Worm (Caenorhabditis elegans) whole organism, mixed stage, embryonic: ENCODE data around the gene daf-5.

ENCODE experiments used
- M03D4.4 ChIP-seq: sonication (generic microtip); optimal IDR thresholded peaks from 2 replicates; lab custom pipeline; 2017; ENCODE audit warnings: mild to moderate bottlenecking, missing genetic modification characterization, missing compliant biosample characterization
- bed-3 ChIP-seq: fragments of 200-800 bp; sonication (Bioruptor generic); optimal IDR thresholded peaks from 3 replicates; lab custom pipeline; 2018; ENCODE audit warnings: mild to moderate bottlenecking, missing genetic modification characterization, moderate library complexity, missing compliant biosample characterization
- blmp-1 ChIP-seq: fragments of 150-350 bp; optimal IDR thresholded peaks from 2 replicates; lab custom pipeline; 2014; ENCODE audit warnings: missing biosample characterization, missing genetic modification characterization
- ceh-39 ChIP-seq: fragments of 150-350 bp; optimal IDR thresholded peaks from 2 replicates; lab custom pipeline; 2014; ENCODE audit warnings: missing biosample characterization, missing genetic modification characterization
- ceh-43 ChIP-seq: fragments of 200-800 bp; sonication (Bioruptor generic); optimal IDR thresholded peaks from 2 replicates; lab custom pipeline; 2018; ENCODE audit warnings: mild to moderate bottlenecking, missing genetic modification characterization, moderate library complexity, missing compliant biosample characterization
- ceh-83 ChIP-seq: fragments of 200-800 bp; sonication (Bioruptor generic); optimal IDR thresholded peaks from 2 replicates; lab custom pipeline; 2018; ENCODE audit warnings: mild to moderate bottlenecking, missing genetic modification characterization, missing compliant biosample characterization
- ces-1 ChIP-seq: fragments of 150-350 bp; optimal IDR thresholded peaks from 2 replicates; lab custom pipeline; 2014; ENCODE audit warnings: missing biosample characterization, missing genetic modification reagents, missing genetic modification characterization
- cnd-1 ChIP-seq: fragments of 200-800 bp; sonication (Bioruptor generic); optimal IDR thresholded peaks from 2 replicates; lab custom pipeline; 2018; ENCODE audit warnings: mild to moderate bottlenecking, missing genetic modification characterization, missing compliant biosample characterization
- drap-1 ChIP-seq: fragments of 200-800 bp; sonication (Bioruptor generic); optimal IDR thresholded peaks from 3 replicates; lab custom pipeline; 2018; ENCODE audit warnings: mild to moderate bottlenecking, missing genetic modification characterization, missing compliant biosample characterization
- elt-1 ChIP-seq: sonication (generic microtip); optimal IDR thresholded peaks from 2 replicates; lab custom pipeline; 2017; ENCODE audit warnings: missing genetic modification characterization, mild to moderate bottlenecking, missing compliant biosample characterization, antibody characterized with exemption, moderate library complexity, borderline replicate concordance; ENCODE audit not compliant: insufficient read depth
- elt-3 ChIP-seq: fragments of 150-350 bp; optimal IDR thresholded peaks from 2 replicates; lab custom pipeline; 2014; ENCODE audit warnings: missing biosample characterization, missing genetic modification characterization
- flh-1 ChIP-seq: fragments of 200-800 bp; sonication (Bioruptor generic); optimal IDR thresholded peaks from 2 replicates; lab custom pipeline; 2018; ENCODE audit warnings: mild to moderate bottlenecking, missing genetic modification characterization, moderate library complexity, missing compliant biosample characterization
- ham-2 ChIP-seq: fragments of 200-800 bp; sonication (Bioruptor generic); optimal IDR thresholded peaks from 2 replicates; lab custom pipeline; 2018; ENCODE audit warnings: mild to moderate bottlenecking, missing genetic modification characterization, missing compliant biosample characterization
- hlh-1 ChIP-seq: fragments of 150-350 bp; optimal IDR thresholded peaks from 2 replicates; lab custom pipeline; 2014; ENCODE audit warnings: missing biosample characterization, missing genetic modification reagents, missing genetic modification characterization
- lin-13 ChIP-seq: fragments of 150-350 bp; optimal IDR thresholded peaks from 2 replicates; lab custom pipeline; 2014; ENCODE audit warnings: missing biosample characterization, missing genetic modification characterization
- lin-32 ChIP-seq: fragments of 200-800 bp; sonication (Bioruptor generic); optimal IDR thresholded peaks from 2 replicates; lab custom pipeline; 2018; ENCODE audit warnings: mild to moderate bottlenecking, missing genetic modification characterization, missing compliant biosample characterization
- lsy-2 ChIP-seq: fragments of 150-350 bp; optimal IDR thresholded peaks from 2 replicates; lab custom pipeline; 2014; ENCODE audit warnings: missing biosample characterization, missing genetic modification characterization
- mab-5 ChIP-seq: fragments of 150-350 bp; optimal IDR thresholded peaks from 2 replicates; lab custom pipeline; 2014; ENCODE audit warnings: missing biosample characterization, missing genetic modification characterization
- mep-1 ChIP-seq: fragments of 150-350 bp; optimal IDR thresholded peaks from 2 replicates; lab custom pipeline; 2017; ENCODE audit warnings: missing biosample characterization, missing genetic modification reagents, missing genetic modification characterization, inconsistent platforms
- mls-2 ChIP-seq: sonication (generic microtip); optimal IDR thresholded peaks from 2 replicates; lab custom pipeline; 2016; ENCODE audit warnings: mild to moderate bottlenecking, missing genetic modification characterization, moderate library complexity, missing compliant biosample characterization
- nhr-12 ChIP-seq: fragments of 150-350 bp; optimal IDR thresholded peaks from 2 replicates; lab custom pipeline; 2014; ENCODE audit warnings: missing biosample characterization, missing genetic modification characterization
- nhr-2 ChIP-seq: fragments of 150-350 bp; optimal IDR thresholded peaks from 2 replicates; lab custom pipeline; 2014; ENCODE audit warnings: missing biosample characterization, missing genetic modification characterization
- nhr-237 ChIP-seq: fragments of 150-350 bp; optimal IDR thresholded peaks from 2 replicates; lab custom pipeline; 2014; ENCODE audit warnings: missing biosample characterization, missing genetic modification characterization
- nhr-28 ChIP-seq: fragments of 150-350 bp; optimal IDR thresholded peaks from 2 replicates; lab custom pipeline; 2014; ENCODE audit warnings: missing biosample characterization, missing genetic modification characterization
- nhr-76 ChIP-seq: sonication (generic microtip); optimal IDR thresholded peaks from 2 replicates; lab custom pipeline; 2017; ENCODE audit warnings: missing biosample characterization, missing genetic modification characterization
- pha-4 ChIP-seq: fragments of 150-350 bp; optimal IDR thresholded peaks from 2 replicates; lab custom pipeline; 2018; ENCODE audit warnings: missing biosample characterization, missing genetic modification reagents, missing genetic modification characterization
- sem-2 ChIP-seq: fragments of 200-800 bp; sonication (Bioruptor generic); optimal IDR thresholded peaks from 2 replicates; lab custom pipeline; 2018; ENCODE audit warnings: mild to moderate bottlenecking, missing genetic modification characterization, missing compliant biosample characterization
- snpc-4 ChIP-seq: fragments of 150-350 bp; optimal IDR thresholded peaks from 2 replicates; lab custom pipeline; 2014; ENCODE audit warnings: missing biosample characterization, missing genetic modification characterization
- sptf-1 ChIP-seq: sonication (generic microtip); optimal IDR thresholded peaks from 2 replicates; lab custom pipeline; 2017; ENCODE audit warnings: mild to moderate bottlenecking, missing genetic modification characterization, moderate library complexity, missing compliant biosample characterization
- tbx-8 ChIP-seq: fragments of 200-800 bp; sonication (Bioruptor generic); optimal IDR thresholded peaks from 2 replicates; lab custom pipeline; 2018; ENCODE audit warnings: mild to moderate bottlenecking, missing genetic modification characterization, moderate library complexity, missing compliant biosample characterization
- unc-120 ChIP-seq: sonication (generic microtip); optimal IDR thresholded peaks from 2 replicates; lab custom pipeline; 2017; ENCODE audit warnings: missing genetic modification characterization, missing compliant biosample characterization; ENCODE audit not compliant: poor library complexity, severe bottlenecking
- unc-39 ChIP-seq: fragments of 150-350 bp; optimal IDR thresholded peaks from 2 replicates; lab custom pipeline; 2014; ENCODE audit warnings: missing biosample characterization, missing genetic modification characterization
- unc-62 ChIP-seq: fragments of 150-350 bp; optimal IDR thresholded peaks from 2 replicates; lab custom pipeline; 2014; ENCODE audit warnings: missing biosample characterization, missing genetic modification reagents, missing genetic modification characterization
- zip-8 ChIP-seq: fragments of 150-350 bp; optimal IDR thresholded peaks from 2 replicates; lab custom pipeline; 2014; ENCODE audit warnings: missing biosample characterization, missing genetic modification characterization
- ztf-11 ChIP-seq: fragments of 150-350 bp; optimal IDR thresholded peaks from 2 replicates; lab custom pipeline; 2014; ENCODE audit warnings: missing biosample characterization, missing genetic modification characterization

Gene daf-5

ce11 chrII:14060439-14060838, 8.3 kb upstream of the daf-5 start, which contains the start of gene W01G7.4:
Gene W01G7.4 (plus strand): TSS chrII:14060739.
- TF ChIP-seq blmp-1 (tag; lab: Kevin White, UChicago) (no peak), ceh-83 (no peak), unc-120 (tag; lab: Kevin White, UChicago) (no peak), pha-4 (no peak), lin-13 (tag; lab: Kevin White, UChicago) (no peak), ztf-11 (tag; lab: Kevin White, UChicago) (no peak), nhr-76 (tag; lab: Kevin White, UChicago) (no peak), sem-2 (GFP tag; lab: Kevin White, UChicago) (no peak), ces-1 (GFP tag; lab: Kevin White, UChicago) (no peak), lin-32 (GFP tag; lab: Kevin White, UChicago) (no peak), hlh-1 (tag; lab: Kevin White, UChicago) (no peak), ceh-39 (tag; lab: Kevin White, UChicago) (no peak), lsy-2 (no peak), drap-1 (GFP tag; lab: Kevin White, UChicago) (no peak), ham-2 (GFP tag; lab: Kevin White, UChicago) (no peak), unc-39 (no peak), snpc-4 (tag; lab: Kevin White, UChicago) (no peak)

- TF ChIP-seq sem-2 (GFP tag; lab: Kevin White, UChicago) (no peak), ceh-43 (peak; percentile 66), nhr-237 (peak; percentile 81), unc-62 (peak; percentile 7), unc-39 (no peak), drap-1 (GFP tag; lab: Kevin White, UChicago) (peak; percentile 65), flh-1 (GFP tag; lab: Kevin White, UChicago) (no peak), elt-3 (tag; lab: Kevin White, UChicago) (no peak), ham-2 (GFP tag; lab: Kevin White, UChicago) (no peak), zip-8 (tag; lab: Kevin White, UChicago) (no peak), elt-1 (tag; lab: Kevin White, UChicago) (peak; percentile 53), pha-4 (peak; percentile 87), ceh-39 (tag; lab: Kevin White, UChicago) (peak; percentile 33), ces-1 (GFP tag; lab: Kevin White, UChicago) (peak; percentile 59), ztf-11 (tag; lab: Kevin White, UChicago) (peak; percentile 22), bed-3 (GFP tag; lab: Kevin White, UChicago) (peak; percentile 37), mep-1 (peak; percentile 95), blmp-1 (tag; lab: Kevin White, UChicago) (no peak), lin-13 (tag; lab: Kevin White, UChicago) (peak; percentile 97), mls-2 (tag; lab: Kevin White, UChicago) (peak; percentile 78), unc-120 (tag; lab: Kevin White, UChicago) (peak; percentile 45), cnd-1 (tag; lab: Kevin White, UChicago) (peak; percentile 45), lin-32 (GFP tag; lab: Kevin White, UChicago) (peak; percentile 34), lsy-2 (peak; percentile 83), M03D4.4 (peak; percentile 79), ceh-83 (no peak), hlh-1 (tag; lab: Kevin White, UChicago) (peak; percentile 42), nhr-28 (tag; lab: Kevin White, UChicago) (no peak), nhr-2 (peak; percentile 19), snpc-4 (tag; lab: Kevin White, UChicago) (no peak), nhr-12 (no peak), nhr-76 (tag; lab: Kevin White, UChicago) (no peak), sptf-1 (peak; percentile 80), mab-5 (no peak), tbx-8 (GFP tag; lab: Kevin White, UChicago) (no peak)
These were observed 7.7 kb upstream of the daf-5 start, which contains the start of gene rpb-11 for ce11 chrII:14059767-14060166. Gene rpb-11 (plus strand): TSS chrII:14060085.

- no peak for TF ChIP-seq unc-120 (tag; lab: Kevin White, UChicago)
- TF ChIP-seq nhr-76 (tag; lab: Kevin White, UChicago) = no peak
- no peak for TF ChIP-seq ham-2 (GFP tag; lab: Kevin White, UChicago)
- TF ChIP-seq nhr-12 = no peak
- no peak for TF ChIP-seq elt-3 (tag; lab: Kevin White, UChicago)
- TF ChIP-seq ces-1 (GFP tag; lab: Kevin White, UChicago) = no peak
- TF ChIP-seq mep-1 = no peak
- TF ChIP-seq ztf-11 (tag; lab: Kevin White, UChicago) = no peak
- no peak for TF ChIP-seq flh-1 (GFP tag; lab: Kevin White, UChicago)
These were observed 3.6 kb upstream of the daf-5 start for ce11 chrII:14055717-14056116.
